Fruit fly (Drosophila melanogaster) whole organism, prepupa: Measurements from ENCODE around the gene Bre1.

Source experiments
- CG10631 ChIP-seq: fragments of 200-800 bp; sonication (Bioruptor generic); optimal IDR thresholded peaks from 2 replicates; lab custom pipeline; 2016; ENCODE audit warnings: missing biosample characterization, missing genetic modification characterization
- CG11762 ChIP-seq: fragments of 200-800 bp; sonication (Bioruptor generic); optimal IDR thresholded peaks from 3 replicates; lab custom pipeline; 2016; ENCODE audit warnings: missing biosample characterization, missing genetic modification characterization; ENCODE audit not compliant: insufficient read depth
- CG16779 ChIP-seq: fragments of 200-800 bp; sonication (Bioruptor generic); optimal IDR thresholded peaks from 3 replicates; lab custom pipeline; 2017; ENCODE audit warnings: missing biosample characterization, mild to moderate bottlenecking, missing genetic modification characterization
- CG3032 ChIP-seq: fragments of 200-800 bp; optimal IDR thresholded peaks from 2 replicates; lab custom pipeline; 2019; ENCODE audit warnings: missing biosample characterization, mild to moderate bottlenecking, missing genetic modification characterization, moderate library complexity
- CG7368 ChIP-seq: fragments of 200-800 bp; sonication (Bioruptor generic); optimal IDR thresholded peaks from 3 replicates; lab custom pipeline; 2016; ENCODE audit warnings: missing biosample characterization, missing genetic modification characterization
- CG8319 ChIP-seq: fragments of 200-800 bp; sonication (Bioruptor generic); optimal IDR thresholded peaks from 3 replicates; lab custom pipeline; 2016; ENCODE audit warnings: missing biosample characterization, missing genetic modification characterization
- CG8632 ChIP-seq: fragments of 200-800 bp; sonication (Bioruptor generic); optimal IDR thresholded peaks from 3 replicates; lab custom pipeline; 2016; ENCODE audit warnings: missing biosample characterization, missing genetic modification characterization
- Ets21C ChIP-seq: fragments of 200-800 bp; sonication (Bioruptor generic); optimal IDR thresholded peaks from 3 replicates; lab custom pipeline; 2016; ENCODE audit warnings: missing biosample characterization, missing genetic modification characterization
- Gug ChIP-seq: fragments of 200-800 bp; sonication (Bioruptor generic); IDR thresholded peaks from 2 replicates; pipeline ENCODE4 v1.3.6; 2022; ENCODE audit warnings: missing biosample characterization, missing genetic modification characterization
- Sox102F ChIP-seq: fragments of 200-800 bp; sonication (Bioruptor generic); optimal IDR thresholded peaks from 2 replicates; lab custom pipeline; 2016; ENCODE audit warnings: missing biosample characterization, mild to moderate bottlenecking, missing genetic modification characterization
- cyc ChIP-seq: fragments of 200-800 bp; sonication (Bioruptor generic); optimal IDR thresholded peaks from 3 replicates; lab custom pipeline; 2016; ENCODE audit warnings: missing biosample characterization, missing genetic modification characterization
- spab ChIP-seq: fragments of 200-800 bp; sonication (Bioruptor generic); optimal IDR thresholded peaks from 2 replicates; lab custom pipeline; 2017; ENCODE audit warnings: missing biosample characterization, mild to moderate bottlenecking, missing genetic modification characterization, missing genetic modification reagents
- topi ChIP-seq: fragments of 200-800 bp; sonication (Bioruptor generic); optimal IDR thresholded peaks from 3 replicates; lab custom pipeline; 2016; ENCODE audit warnings: missing biosample characterization, missing genetic modification characterization
- vri ChIP-seq: fragments of 200-800 bp; sonication (Bioruptor generic); optimal IDR thresholded peaks from 3 replicates; lab custom pipeline; 2016; ENCODE audit warnings: missing biosample characterization, mild to moderate bottlenecking, missing genetic modification characterization

DNA sequence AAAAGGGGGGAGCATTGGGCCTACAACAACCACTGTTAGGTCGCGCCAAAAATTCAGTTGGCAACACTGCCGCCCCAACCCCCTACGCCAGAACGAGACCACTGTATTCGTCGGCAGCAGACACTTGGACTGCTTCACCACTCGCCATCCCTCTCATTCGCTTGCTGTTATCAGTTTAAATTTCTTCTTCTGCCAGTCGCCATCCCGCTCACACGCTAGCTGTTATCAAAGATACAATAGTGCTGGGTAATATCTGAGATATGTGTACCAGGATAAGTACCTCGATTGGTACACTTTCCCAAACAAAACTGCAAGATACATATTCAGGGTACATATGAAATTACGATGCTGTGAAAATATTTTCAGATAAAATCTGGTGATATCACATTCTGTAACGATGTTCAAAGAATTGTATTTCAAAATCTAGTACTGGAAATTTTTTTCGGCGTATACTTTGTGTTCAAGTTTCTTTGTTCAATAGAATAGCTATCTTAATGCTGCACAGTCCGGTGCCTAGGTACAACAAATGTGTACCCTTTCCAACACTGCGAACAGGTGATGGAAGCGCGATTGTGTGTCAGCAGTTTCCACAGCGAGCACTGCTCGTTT lies 23.1 kb downstream of the Bre1 start:
- TF ChIP-seq spab (GFP tag; lab: Kevin White, UChicago) (no peak), cyc (GFP tag; lab: Kevin White, UChicago) (peak; percentile 86), CG8632 (GFP tag; lab: Kevin White, UChicago) (peak; percentile 86), CG16779 (tag; lab: Kevin White, UChicago) (no peak), Gug (peak; percentile 29; the same call in 1 of the 2 replicates), Ets21C (GFP tag; lab: Kevin White, UChicago) (no peak), CG11762 (peak; percentile 80), Sox102F (GFP tag; lab: Kevin White, UChicago) (no peak), CG3032 (tag; lab: Kevin White, UChicago) (peak; percentile 82), CG10631 (GFP tag; lab: Kevin White, UChicago) (peak; percentile 86), CG7368 (GFP tag; lab: Kevin White, UChicago) (no peak), CG8319 (peak; percentile 86), topi (GFP tag; lab: Kevin White, UChicago) (peak; percentile 89), vri (GFP tag; lab: Kevin White, UChicago) (peak; percentile 72)
